Worm (Caenorhabditis elegans) whole organism, midembryonic: ENCODE data around the gene Y39A1A.9.

Experiments used
- T22C8.4 ChIP-seq: fragments of 200-800 bp; sonication (Bioruptor generic); IDR thresholded peaks from 2 replicates; pipeline ENCODE4 v1.3.6; 2022; ENCODE audit warnings: missing genetic modification characterization, missing compliant biosample characterization
- cog-1 ChIP-seq: sonication (generic microtip); optimal IDR thresholded peaks from 2 replicates; lab custom pipeline; 2016; ENCODE audit warnings: missing genetic modification characterization, missing compliant biosample characterization
- klf-2 ChIP-seq: fragments of 200-800 bp; sonication (Bioruptor generic); conservative IDR thresholded peaks from 2 replicates; pipeline ENCODE4 v1.3.6; 2022; ENCODE audit warnings: missing genetic modification reagents, missing genetic modification characterization, missing compliant biosample characterization
- med-1 ChIP-seq: sonication (generic microtip); optimal IDR thresholded peaks from 2 replicates; lab custom pipeline; 2017; ENCODE audit warnings: missing genetic modification characterization, mild to moderate bottlenecking, missing compliant biosample characterization, antibody characterized with exemption, missing genetic modification reagents; ENCODE audit not compliant: insufficient read depth
- ref-1 ChIP-seq: fragments of 200-800 bp; sonication (Bioruptor generic); conservative IDR thresholded peaks from 2 replicates; pipeline ENCODE4 v1.3.6; 2022; ENCODE audit warnings: missing genetic modification reagents, missing genetic modification characterization, missing compliant biosample characterization
- ztf-23 ChIP-seq: fragments of 200-800 bp; sonication (Bioruptor generic); IDR thresholded peaks from 2 replicates; pipeline ENCODE4 v1.3.6; 2022; ENCODE audit warnings: missing genetic modification reagents, missing genetic modification characterization, missing compliant biosample characterization

DNA sequence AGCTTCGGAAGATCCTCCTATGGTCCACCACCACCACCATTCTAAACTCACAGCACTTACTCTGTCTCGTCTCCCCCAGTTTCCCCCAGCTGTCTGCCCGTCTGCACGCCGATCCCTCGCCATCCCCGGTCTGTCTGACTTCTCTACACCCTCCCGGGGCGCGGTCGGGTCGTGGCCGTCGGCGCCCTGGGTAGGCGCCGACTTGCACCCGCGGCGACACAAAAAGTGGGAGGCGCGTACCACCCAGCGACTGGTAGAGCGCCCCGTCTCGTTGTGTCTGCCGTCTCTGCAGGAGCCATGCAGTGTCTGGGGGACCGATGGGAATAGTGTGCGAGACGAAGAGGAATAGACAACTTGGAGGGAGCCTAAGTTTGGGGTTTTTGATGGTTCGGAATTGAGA is 733 bp upstream of the Y39A1A.9 start:
- peak; percentile 19 for TF ChIP-seq cog-1
- peak; percentile 30; the same call in 1 of the 2 replicates for TF ChIP-seq klf-2 (GFP tag; lab: Robert Waterston, UW)
- 0 out of 2 replicates have a peak, but pooled peaks have one; percentile 60 for TF ChIP-seq ztf-23 (GFP tag; lab: Robert Waterston, UW)
- TF ChIP-seq T22C8.4 (GFP tag; lab: Robert Waterston, UW): no peak
- TF ChIP-seq med-1 (GFP tag; lab: Kevin White, UChicago): no peak
- no peak for TF ChIP-seq ref-1 (GFP tag; lab: Robert Waterston, UW)
